Worm (Caenorhabditis elegans): ENCODE measurements around the gene daf-2.

The daf-2 gene

ce11 chrIII:3035977-3036376, 4.7 kb downstream of the daf-2 start (continued):
- no peak for TF ChIP-seq lin-39 (tag; optimal IDR thresholded peaks at IDR 0.05)
- no peak for TF ChIP-seq nhr-12 (tag; optimal IDR thresholded peaks at IDR 0.05)
- no peak for TF ChIP-seq dmd-4 (tag; optimal IDR thresholded peaks at IDR 0.05)
- TF ChIP-seq F13H6.1 (tag; optimal IDR thresholded peaks at IDR 0.05): peak; percentile 56
- TF ChIP-seq nhr-237 (tag; optimal IDR thresholded peaks at IDR 0.05): no peak

- no peak for TF ChIP-seq nhr-21 (tag; optimal IDR thresholded peaks at IDR 0.05)
- TF ChIP-seq blmp-1 (tag; optimal IDR thresholded peaks at IDR 0.05; ENCODE audit: insufficient read depth): no peak
- TF ChIP-seq aly-2 (tag; optimal IDR thresholded peaks at IDR 0.05): no peak
- peak in 1 of 2 experiments; percentile 10 for TF ChIP-seq lsy-2 (tag; optimal IDR thresholded peaks at IDR 0.05)
- TF ChIP-seq sma-9 (GFP tag; optimal IDR thresholded peaks at IDR 0.05): peak; percentile 0
- TF ChIP-seq sma-9 (tag; optimal IDR thresholded peaks at IDR 0.05): no peak
- peak; percentile 21 for TF ChIP-seq C34F6.9 (tag; optimal IDR thresholded peaks at IDR 0.05)
- TF ChIP-seq lin-13 (GFP tag; optimal IDR thresholded peaks at IDR 0.05): no peak
- TF ChIP-seq unc-55 (GFP tag; optimal IDR thresholded peaks at IDR 0.05): peak; percentile 1
These were observed 6.2 kb downstream of the daf-2 start for ce11 chrIII:3034458-3034857.

- no peak for TF ChIP-seq mbf-1 (tag; optimal IDR thresholded peaks at IDR 0.05)
- TF ChIP-seq ceh-82 (tag; optimal IDR thresholded peaks at IDR 0.05): no peak
- TF ChIP-seq unc-39 (tag; optimal IDR thresholded peaks at IDR 0.05): no peak
- no peak for TF ChIP-seq nhr-23 (tag; optimal IDR thresholded peaks at IDR 0.05)
- TF ChIP-seq nhr-21 (tag; optimal IDR thresholded peaks at IDR 0.05): no peak
These were observed 6.7 kb downstream of the daf-2 start for ce11 chrIII:3033931-3034330.

ce11 chrIII:3033507-3033906, 7.1 kb downstream of the daf-2 start:
- TF ChIP-seq lin-11 (tag; optimal IDR thresholded peaks at IDR 0.05) (no peak), nhr-11 (tag; optimal IDR thresholded peaks at IDR 0.05) (no peak), skn-1 (tag; optimal IDR thresholded peaks at IDR 0.05) (no peak), sem-4 (tag; optimal IDR thresholded peaks at IDR 0.05) (no peak), elt-1 (tag; optimal IDR thresholded peaks at IDR 0.05) (no peak), sma-9 (GFP tag; optimal IDR thresholded peaks at IDR 0.05) (no peak), sma-9 (tag; optimal IDR thresholded peaks at IDR 0.05) (no peak), nhr-129 (tag; optimal IDR thresholded peaks at IDR 0.05) (no peak), ztf-4 (tag; optimal IDR thresholded peaks at IDR 0.05) (no peak), nhr-25 (tag; optimal IDR thresholded peaks at IDR 0.05) (no peak), ztf-1 (GFP tag; conservative IDR thresholded peaks at IDR 0.05) (no peak), snpc-4 (tag; optimal IDR thresholded peaks at IDR 0.05) (no peak), gmeb-1 (tag; optimal IDR thresholded peaks at IDR 0.05) (no peak)

- TF ChIP-seq nhr-21 (tag; optimal IDR thresholded peaks at IDR 0.05) (no peak), Y55F3AM.14 (GFP tag; optimal IDR thresholded peaks at IDR 0.05) (peak; percentile 15), lsy-2 (tag; optimal IDR thresholded peaks at IDR 0.05) (peak in 1 of 2 experiments; percentile 25)
These were observed 9.5 kb downstream of the daf-2 start for ce11 chrIII:3031017-3031756.

ce11 chrIII:3029822-3030221, 10.8 kb downstream of the daf-2 start:
- TF ChIP-seq nhr-10 (tag; optimal IDR thresholded peaks at IDR 0.05) (no peak), blmp-1 (tag; optimal IDR thresholded peaks at IDR 0.05; ENCODE audit: insufficient read depth) (peak; percentile 33), mab-5 (tag; optimal IDR thresholded peaks at IDR 0.05) (no peak), unc-55 (GFP tag; optimal IDR thresholded peaks at IDR 0.05) (no peak), mdl-1 (tag; optimal IDR thresholded peaks at IDR 0.05) (no peak), elt-1 (tag; optimal IDR thresholded peaks at IDR 0.05) (no peak), Y55F3AM.14 (GFP tag; optimal IDR thresholded peaks at IDR 0.05) (peak; percentile 81), gmeb-1 (tag; optimal IDR thresholded peaks at IDR 0.05) (peak; percentile 18), fos-1 (tag; optimal IDR thresholded peaks at IDR 0.05) (peak; percentile 30), nhr-25 (tag; optimal IDR thresholded peaks at IDR 0.05) (peak; percentile 63), lin-39 (tag; optimal IDR thresholded peaks at IDR 0.05) (no peak)

Measured in whole organism, L2 larva.